Fruit fly (Drosophila melanogaster): ENCODE data around the gene CG15169.
A peak's percentile ranks its signal among the peaks of the same experiment; 100 is the strongest.

CG15169 gene

dm6 chr2L:18948065-18948723 is 42.6 kb upstream of the CG15169 start (continued):
- TF ChIP-seq amos (GFP tag; IDR thresholded peaks at IDR 0.05; ENCODE audit: partially characterized antibody) (no peak), CG5953 (GFP tag; IDR thresholded peaks at IDR 0.05) (no peak), h (optimal IDR thresholded peaks at IDR 0.05) (no peak), CG1529 (GFP tag; optimal IDR thresholded peaks at IDR 0.05) (peak; percentile 87), chif (GFP tag; optimal IDR thresholded peaks at IDR 0.05) (peak; percentile 45 to 60), CG2202 (tag; optimal IDR thresholded peaks at IDR 0.05) (peak; percentile 85), CG9437 (GFP tag; optimal IDR thresholded peaks at IDR 0.05) (peak; percentile 75), CG13894 (tag; optimal IDR thresholded peaks at IDR 0.05) (no peak), PHDP (tag; optimal IDR thresholded peaks at IDR 0.05) (peak; percentile 84), disco-r (GFP tag; optimal IDR thresholded peaks at IDR 0.05) (no peak), Hr51 (GFP tag; optimal IDR thresholded peaks at IDR 0.05) (peak in 1 of 2 experiments; percentile 46), ato (GFP tag; IDR thresholded peaks at IDR 0.05; ENCODE audit: partially characterized antibody) (no peak), slbo (GFP tag; IDR thresholded peaks at IDR 0.05) (0 out of 2 replicates have a peak, but pooled peaks have one; percentile 22), hbn (GFP tag; IDR thresholded peaks at IDR 0.05; ENCODE audit: partially characterized antibody) (no peak), CG2120 (GFP tag; optimal IDR thresholded peaks at IDR 0.05) (peak; percentile 24), HmgD (GFP tag; optimal IDR thresholded peaks at IDR 0.05) (no peak), hth (optimal IDR thresholded peaks at IDR 0.05) (no peak), CG17328 (GFP tag; IDR thresholded peaks at IDR 0.05) (peak; percentile 50), bbx (GFP tag; IDR thresholded peaks at IDR 0.05; ENCODE audit: partially characterized antibody) (no peak), phol (tag; optimal IDR thresholded peaks at IDR 0.05) (peak; percentile 81), nau (GFP tag; optimal IDR thresholded peaks at IDR 0.05) (no peak), eyg (GFP tag; optimal IDR thresholded peaks at IDR 0.05) (no peak), Doc2 (GFP tag; IDR thresholded peaks at IDR 0.05) (no peak), CG6272 (GFP tag; IDR thresholded peaks at IDR 0.05) (no peak), Sin3A (optimal IDR thresholded peaks at IDR 0.05) (no peak), gt (GFP tag; IDR thresholded peaks at IDR 0.05) (no peak), kah (GFP tag; optimal IDR thresholded peaks at IDR 0.05) (peak; percentile 18), kay (GFP tag; optimal IDR thresholded peaks at IDR 0.05) (no peak), CG8478 (optimal IDR thresholded peaks at IDR 0.05) (no peak), CG10959 (GFP tag; IDR thresholded peaks at IDR 0.05) (no peak), ham (GFP tag; IDR thresholded peaks at IDR 0.05) (no peak), aop (GFP tag; IDR thresholded peaks at IDR 0.05) (no peak), Ada2b (GFP tag; IDR thresholded peaks at IDR 0.05) (no peak), sim (GFP tag; IDR thresholded peaks at IDR 0.05) (no peak), CG4360 (GFP tag; IDR thresholded peaks at IDR 0.05) (no peak), odd (GFP tag; optimal IDR thresholded peaks at IDR 0.05) (peak; percentile 66), nmo (GFP tag; optimal IDR thresholded peaks at IDR 0.05) (peak; percentile 86), lab (GFP tag; optimal IDR thresholded peaks at IDR 0.05) (peak; percentile 56), jigr1 (GFP tag; IDR thresholded peaks at IDR 0.05) (no peak), CG15011 (GFP tag; optimal IDR thresholded peaks at IDR 0.05) (no peak), Sox102F (GFP tag; optimal IDR thresholded peaks at IDR 0.05) (peak; percentile 85), zf30C (GFP tag; optimal IDR thresholded peaks at IDR 0.05) (no peak), lmd (GFP tag; IDR thresholded peaks at IDR 0.05) (peak; percentile 66), Tbp (GFP tag; optimal IDR thresholded peaks at IDR 0.05) (no peak), CG10565 (GFP tag; optimal IDR thresholded peaks at IDR 0.05) (no peak), CG17361 (GFP tag; IDR thresholded peaks at IDR 0.05) (peak; percentile 82), wor (GFP tag; IDR thresholded peaks at IDR 0.05) (peak; percentile 62; the same call in 1 of the 2 replicates), bab2 (GFP tag; optimal IDR thresholded peaks at IDR 0.05) (peak; percentile 22), CG9215 (GFP tag; IDR thresholded peaks at IDR 0.05) (no peak), CG18619 (GFP tag; optimal IDR thresholded peaks at IDR 0.05) (peak; percentile 35), CG13424 (tag; optimal IDR thresholded peaks at IDR 0.05) (peak; percentile 91), CG4404 (GFP tag; IDR thresholded peaks at IDR 0.05) (0 out of 2 replicates have a peak, but pooled peaks have one; percentile 22)

Data from whole organism, embryonic.